Worm (Caenorhabditis elegans) whole organism, young adult: ENCODE results near the gene ant-1.4.

Source experiments
- F33H1.4 ChIP-seq: fragments of 200-800 bp; sonication (Bioruptor generic); IDR thresholded peaks from 2 replicates; pipeline ENCODE4 v1.3.6; 2022; ENCODE audit warnings: missing genetic modification reagents, missing genetic modification characterization, missing compliant biosample characterization
- T26A5.8 ChIP-seq: sonication (generic microtip); optimal IDR thresholded peaks from 2 replicates; lab custom pipeline; 2016; ENCODE audit warnings: missing genetic modification characterization, missing compliant biosample characterization
- atf-7 ChIP-seq: sonication (generic microtip); optimal IDR thresholded peaks from 2 replicates; lab custom pipeline; 2017; ENCODE audit warnings: mild to moderate bottlenecking, missing genetic modification characterization, missing compliant biosample characterization
- ceh-40 ChIP-seq: fragments of 200-800 bp; sonication (Bioruptor generic); IDR thresholded peaks from 2 replicates; pipeline ENCODE4 v1.3.6; 2022; ENCODE audit warnings: missing genetic modification characterization, missing compliant biosample characterization
- gei-17 ChIP-seq: fragments of 200-800 bp; sonication (Bioruptor generic); optimal IDR thresholded peaks from 2 replicates; lab custom pipeline; 2018; ENCODE audit warnings: mild to moderate bottlenecking, missing genetic modification characterization, missing compliant biosample characterization
- hlh-26 ChIP-seq: fragments of 200-800 bp; sonication (Bioruptor generic); conservative IDR thresholded peaks from 2 replicates; pipeline ENCODE4 v1.3.6; 2022; ENCODE audit warnings: missing genetic modification reagents, missing genetic modification characterization, missing compliant biosample characterization
- lin-40 ChIP-seq: sonication (generic microtip); optimal IDR thresholded peaks from 2 replicates; lab custom pipeline; 2016; ENCODE audit warnings: missing genetic modification characterization, mild to moderate bottlenecking, missing compliant biosample characterization, missing genotype, missing genetic modification reagents
- nhr-120 ChIP-seq: fragments of 200-800 bp; sonication (Bioruptor generic); IDR thresholded peaks from 2 replicates; pipeline ENCODE4 v1.3.6; 2022; ENCODE audit warnings: missing genetic modification characterization, missing compliant biosample characterization
- snpc-4 ChIP-seq, 5 experiments: fragments of 150-350 bp in 1 of 5; sonication (generic microtip) in 4 of 5; optimal IDR thresholded peaks; 2 replicates each; lab custom pipeline; 2014 to 2018; ENCODE audit warnings: missing genetic modification characterization in 5 of 5, missing biosample characterization in 3 of 5, antibody characterized with exemption in 2 of 5, mild to moderate bottlenecking in 2 of 5, missing compliant biosample characterization in 2 of 5, missing genotype in 2 of 5, moderate library complexity in 2 of 5, missing genetic modification reagents in 1 of 5

- TF ChIP-seq lin-40 (tag; lab: Kevin White, UChicago) (no peak), gei-17 (no peak), atf-7 (no peak), snpc-4 (GFP tag; optimal IDR thresholded peaks at IDR 0.05; lab: Kevin White, UChicago) (no peak), snpc-4 (tag; optimal IDR thresholded peaks at IDR 0.05; lab: Kevin White, UChicago) (no peak), hlh-26 (GFP tag; lab: Robert Waterston, UW) (no peak), F33H1.4 (no peak), ceh-40 (GFP tag; lab: Robert Waterston, UW) (no peak), nhr-120 (no peak), T26A5.8 (no peak)
Measured at ce11 chrIV:8461177-8461576, 1.1 kb upstream of the ant-1.4 start.
